Worm (Caenorhabditis elegans): ENCODE measurements around the gene C38C3.3.

DNA sequence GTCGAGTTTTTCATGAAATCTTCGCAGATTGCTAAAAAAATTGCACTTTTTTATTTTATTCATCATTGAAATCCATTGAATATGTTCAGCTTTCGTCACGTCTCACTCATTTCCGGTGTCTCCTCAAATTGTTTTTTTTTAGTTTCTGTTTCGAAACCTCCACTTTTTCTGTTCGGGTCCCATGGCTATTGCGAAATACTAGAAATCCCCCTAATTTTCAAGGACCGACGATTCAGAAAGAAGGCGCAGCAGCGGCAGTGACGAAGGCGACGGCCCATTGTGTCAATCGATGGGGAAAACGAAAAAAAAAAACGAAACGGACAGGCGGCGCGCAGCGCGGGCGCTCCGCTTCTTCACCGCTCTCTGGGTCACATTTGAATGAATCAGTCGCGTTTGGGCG lies 23.5 kb upstream of the C38C3.3 start:
- TF ChIP-seq eyg-1 (tag; optimal IDR thresholded peaks at IDR 0.05): no peak
- no peak for TF ChIP-seq pax-1 (tag; optimal IDR thresholded peaks at IDR 0.05)
- TF ChIP-seq gmeb-2 (tag; optimal IDR thresholded peaks at IDR 0.05): no peak
- TF ChIP-seq ceh-9 (tag; optimal IDR thresholded peaks at IDR 0.05): no peak
- TF ChIP-seq ama-1 (optimal IDR thresholded peaks at IDR 0.05): no peak
- TF ChIP-seq rnt-1 (tag; optimal IDR thresholded peaks at IDR 0.05): no peak

Data from whole organism, late embryonic.